Worm (Caenorhabditis elegans) whole organism, late embryonic: ENCODE measurements around the gene bcat-1.
A peak's percentile ranks its signal among the peaks of the same experiment; 100 is the strongest.

ENCODE experiments used
- C08G9.2 ChIP-seq: sonication (generic microtip); optimal IDR thresholded peaks from 2 replicates; lab custom pipeline; 2016; ENCODE audit warnings: mild to moderate bottlenecking, missing genetic modification characterization, moderate library complexity, missing compliant biosample characterization
- F13H6.1 ChIP-seq: sonication (generic microtip); optimal IDR thresholded peaks from 2 replicates; lab custom pipeline; 2016; ENCODE audit warnings: missing genetic modification characterization, missing compliant biosample characterization
- K02D7.2 ChIP-seq: sonication (generic microtip); optimal IDR thresholded peaks from 2 replicates; lab custom pipeline; 2017; ENCODE audit warnings: mild to moderate bottlenecking, missing genetic modification characterization, missing compliant biosample characterization
- T23F11.4 ChIP-seq: fragments of 200-800 bp; sonication (Bioruptor generic); optimal IDR thresholded peaks from 2 replicates; lab custom pipeline; 2018; ENCODE audit warnings: mild to moderate bottlenecking, missing genetic modification characterization, missing compliant biosample characterization
- Y22D7AL.16 ChIP-seq: sonication (generic microtip); optimal IDR thresholded peaks from 2 replicates; lab custom pipeline; 2016; ENCODE audit warnings: missing genetic modification characterization, missing compliant biosample characterization
- ahr-1 ChIP-seq: sonication (generic microtip); optimal IDR thresholded peaks from 2 replicates; lab custom pipeline; 2016; ENCODE audit warnings: missing genetic modification characterization, missing compliant biosample characterization
- ama-1 ChIP-seq: fragments of 150-350 bp; optimal IDR thresholded peaks from 2 replicates; lab custom pipeline; 2014
- ceh-14 ChIP-seq: sonication (generic microtip); optimal IDR thresholded peaks from 2 replicates; lab custom pipeline; 2016; ENCODE audit warnings: missing genotype, missing genetic modification characterization, missing compliant biosample characterization
- ceh-18 ChIP-seq: sonication (generic microtip); optimal IDR thresholded peaks from 2 replicates; lab custom pipeline; 2016; ENCODE audit warnings: missing genetic modification characterization, missing compliant biosample characterization
- ceh-19 ChIP-seq: fragments of 200-800 bp; sonication (Bioruptor generic); optimal IDR thresholded peaks from 2 replicates; lab custom pipeline; 2018; ENCODE audit warnings: mild to moderate bottlenecking, missing genetic modification characterization, missing compliant biosample characterization
- ceh-24 ChIP-seq: sonication (generic microtip); optimal IDR thresholded peaks from 2 replicates; lab custom pipeline; 2016; ENCODE audit warnings: mild to moderate bottlenecking, missing genetic modification characterization, missing compliant biosample characterization
- ceh-34 ChIP-seq: sonication (generic microtip); optimal IDR thresholded peaks from 2 replicates; lab custom pipeline; 2016; ENCODE audit warnings: mild to moderate bottlenecking, missing genetic modification characterization, missing compliant biosample characterization
- ceh-45 ChIP-seq: fragments of 200-800 bp; sonication (Bioruptor generic); IDR thresholded peaks from 2 replicates; pipeline ENCODE4 v1.3.6; 2022; ENCODE audit warnings: missing genetic modification reagents, missing genetic modification characterization, missing compliant biosample characterization
- ceh-48 ChIP-seq: sonication (generic microtip); optimal IDR thresholded peaks from 2 replicates; lab custom pipeline; 2016; ENCODE audit warnings: missing genetic modification characterization, inconsistent platforms, missing compliant biosample characterization
- ceh-6 ChIP-seq: fragments of 200-800 bp; sonication (Bioruptor generic); optimal IDR thresholded peaks from 2 replicates; lab custom pipeline; 2018; ENCODE audit warnings: mild to moderate bottlenecking, missing genetic modification characterization, missing compliant biosample characterization
- ceh-9 ChIP-seq: sonication (generic microtip); optimal IDR thresholded peaks from 2 replicates; lab custom pipeline; 2016; ENCODE audit warnings: mild to moderate bottlenecking, missing genetic modification characterization, inconsistent platforms, missing compliant biosample characterization
- dmd-4 ChIP-seq: sonication (generic microtip); optimal IDR thresholded peaks from 2 replicates; lab custom pipeline; 2016; ENCODE audit warnings: borderline replicate concordance, missing genetic modification characterization, missing compliant biosample characterization
- dve-1 ChIP-seq: sonication (generic microtip); optimal IDR thresholded peaks from 2 replicates; lab custom pipeline; 2017; ENCODE audit warnings: antibody characterized with exemption, mild to moderate bottlenecking, missing genetic modification characterization, missing compliant biosample characterization
- eyg-1 ChIP-seq: sonication (generic microtip); optimal IDR thresholded peaks from 2 replicates; lab custom pipeline; 2016; ENCODE audit warnings: missing genotype, missing genetic modification characterization, missing compliant biosample characterization
- fax-1 ChIP-seq: sonication (generic microtip); optimal IDR thresholded peaks from 2 replicates; lab custom pipeline; 2016; ENCODE audit warnings: missing genotype, missing genetic modification characterization, missing compliant biosample characterization
- fkh-6 ChIP-seq: sonication (generic microtip); optimal IDR thresholded peaks from 2 replicates; lab custom pipeline; 2016; ENCODE audit warnings: missing genetic modification characterization, missing compliant biosample characterization
- gmeb-2 ChIP-seq: sonication (generic microtip); optimal IDR thresholded peaks from 2 replicates; lab custom pipeline; 2016; ENCODE audit warnings: missing genetic modification characterization, inconsistent platforms, missing compliant biosample characterization
- hlh-13 ChIP-seq: fragments of 200-800 bp; sonication (Bioruptor generic); optimal IDR thresholded peaks from 2 replicates; lab custom pipeline; 2018; ENCODE audit warnings: mild to moderate bottlenecking, missing genetic modification characterization, missing compliant biosample characterization
- hlh-30 ChIP-seq: sonication (generic microtip); optimal IDR thresholded peaks from 2 replicates; lab custom pipeline; 2017; ENCODE audit warnings: antibody characterized with exemption, missing genetic modification characterization, missing compliant biosample characterization; ENCODE audit not compliant: insufficient read depth
- hlh-6 ChIP-seq: sonication (generic microtip); optimal IDR thresholded peaks from 2 replicates; lab custom pipeline; 2016; ENCODE audit warnings: missing genotype, missing genetic modification characterization, missing compliant biosample characterization
- hlh-8 ChIP-seq: sonication (generic microtip); optimal IDR thresholded peaks from 2 replicates; lab custom pipeline; 2016; ENCODE audit warnings: missing genotype, missing genetic modification characterization, missing compliant biosample characterization
- lim-6 ChIP-seq: sonication (generic microtip); optimal IDR thresholded peaks from 2 replicates; lab custom pipeline; 2016; ENCODE audit warnings: missing genetic modification characterization, missing compliant biosample characterization
- nfya-1 ChIP-seq: sonication (generic microtip); optimal IDR thresholded peaks from 2 replicates; lab custom pipeline; 2017; ENCODE audit warnings: missing genetic modification characterization, mild to moderate bottlenecking, missing compliant biosample characterization, antibody characterized with exemption, moderate library complexity
- nhr-232 ChIP-seq: sonication (generic microtip); optimal IDR thresholded peaks from 2 replicates; lab custom pipeline; 2016; ENCODE audit warnings: missing genetic modification characterization, missing compliant biosample characterization
- npax-4 ChIP-seq: sonication (generic microtip); optimal IDR thresholded peaks from 2 replicates; lab custom pipeline; 2016; ENCODE audit warnings: missing genetic modification characterization, missing compliant biosample characterization
- odd-2 ChIP-seq: sonication (generic microtip); optimal IDR thresholded peaks from 2 replicates; lab custom pipeline; 2017; ENCODE audit warnings: antibody characterized with exemption, mild to moderate bottlenecking, missing genetic modification characterization, missing compliant biosample characterization
- pag-3 ChIP-seq: sonication (generic microtip); optimal IDR thresholded peaks from 2 replicates; lab custom pipeline; 2016; ENCODE audit warnings: missing compliant biosample characterization, missing genetic modification characterization, borderline replicate concordance
- pat-9 ChIP-seq: fragments of 200-800 bp; sonication (Bioruptor generic); optimal IDR thresholded peaks from 2 replicates; lab custom pipeline; 2018; ENCODE audit warnings: mild to moderate bottlenecking, missing genetic modification characterization, moderate library complexity, missing compliant biosample characterization
- pax-1 ChIP-seq: fragments of 150-350 bp; optimal IDR thresholded peaks from 2 replicates; lab custom pipeline; 2014; ENCODE audit warnings: missing biosample characterization, missing genetic modification characterization
- pha-2 ChIP-seq: sonication (generic microtip); optimal IDR thresholded peaks from 2 replicates; lab custom pipeline; 2017; ENCODE audit warnings: mild to moderate bottlenecking, missing genetic modification characterization, missing compliant biosample characterization
- pha-4 ChIP-seq: fragments of 150-350 bp; optimal IDR thresholded peaks from 2 replicates; lab custom pipeline; 2018; ENCODE audit warnings: missing biosample characterization, missing genetic modification reagents, missing genetic modification characterization
- pqm-1 ChIP-seq: sonication (generic microtip); optimal IDR thresholded peaks from 2 replicates; lab custom pipeline; 2016; ENCODE audit warnings: missing genetic modification characterization, missing compliant biosample characterization
- ref-2 ChIP-seq: sonication (generic microtip); optimal IDR thresholded peaks from 2 replicates; lab custom pipeline; 2016; ENCODE audit warnings: missing genetic modification characterization, missing compliant biosample characterization
- rnt-1 ChIP-seq: sonication (generic microtip); optimal IDR thresholded peaks from 2 replicates; lab custom pipeline; 2016; ENCODE audit warnings: missing genetic modification characterization, missing compliant biosample characterization
- sox-2 ChIP-seq: fragments of 200-800 bp; sonication (Bioruptor generic); IDR thresholded peaks from 2 replicates; pipeline ENCODE4 v1.3.6; 2022; ENCODE audit warnings: missing genetic modification reagents, missing genetic modification characterization, missing compliant biosample characterization
- tbx-7 ChIP-seq: sonication (generic microtip); optimal IDR thresholded peaks from 2 replicates; lab custom pipeline; 2016; ENCODE audit warnings: missing genotype, missing genetic modification characterization, missing compliant biosample characterization
- ttx-3 ChIP-seq: sonication (generic microtip); optimal IDR thresholded peaks from 2 replicates; lab custom pipeline; 2016; ENCODE audit warnings: missing genetic modification reagents, missing genetic modification characterization, missing compliant biosample characterization
- unc-3 ChIP-seq, 2 experiments: fragments of 200-800 bp in 1 of 2; sonication (Bioruptor generic) in 1 of 2; sonication (generic microtip) in 1 of 2; conservative IDR thresholded peaks in 1 of 2; optimal IDR thresholded peaks in 1 of 2; 2 replicates each; pipeline versions ENCODE4 v1.3.6 to Lab custom; 2016 to 2022; ENCODE audit warnings: missing compliant biosample characterization in 2 of 2, missing genetic modification characterization in 2 of 2, missing genetic modification reagents in 1 of 2
- unc-42 ChIP-seq: sonication (generic microtip); optimal IDR thresholded peaks from 2 replicates; lab custom pipeline; 2016; ENCODE audit warnings: missing genotype, missing genetic modification characterization, missing compliant biosample characterization
- zip-5 ChIP-seq: sonication (generic microtip); optimal IDR thresholded peaks from 2 replicates; lab custom pipeline; 2016; ENCODE audit warnings: missing genetic modification characterization, missing compliant biosample characterization
- ztf-16 ChIP-seq: sonication (generic microtip); optimal IDR thresholded peaks from 2 replicates; lab custom pipeline; 2017; ENCODE audit warnings: missing genetic modification characterization, missing compliant biosample characterization

Gene bcat-1

DNA sequence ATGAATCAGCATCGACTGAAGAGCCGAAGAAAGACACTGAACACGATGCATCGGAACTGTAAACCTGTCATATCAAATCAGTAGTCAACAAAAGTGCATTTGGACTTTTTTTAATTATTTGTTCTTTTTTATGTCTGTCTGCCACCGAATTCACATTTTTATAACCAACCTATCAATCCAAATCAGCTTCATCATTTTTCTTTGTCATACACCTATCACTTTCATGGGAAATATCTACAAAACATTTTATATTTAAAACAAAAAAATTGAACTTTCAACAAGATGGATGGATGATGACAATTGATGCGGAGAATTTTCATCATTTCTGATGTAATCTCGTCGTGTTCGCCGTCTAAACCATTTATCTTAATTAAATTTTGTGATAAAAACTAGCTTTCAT, 7.9 kb upstream of the bcat-1 start:
- TF ChIP-seq fkh-6 (tag; lab: Kevin White, UChicago) (no peak), hlh-30 (tag; lab: Kevin White, UChicago) (no peak), F13H6.1 (tag; lab: Kevin White, UChicago) (no peak), nhr-232 (tag; lab: Kevin White, UChicago) (no peak), pqm-1 (no peak), unc-42 (tag; lab: Kevin White, UChicago) (no peak), K02D7.2 (no peak), fax-1 (tag; lab: Kevin White, UChicago) (no peak), ref-2 (tag; lab: Kevin White, UChicago) (no peak), ceh-18 (no peak), dve-1 (tag; lab: Kevin White, UChicago) (no peak), lim-6 (tag; lab: Kevin White, UChicago) (no peak)

ce11 chrX:12869827-12870394, 7.4 kb upstream of the bcat-1 start:
- TF ChIP-seq T23F11.4 (GFP tag; lab: Kevin White, UChicago), result no peak
- no peak for TF ChIP-seq npax-4
- TF ChIP-seq ceh-14, result no peak

DNA sequence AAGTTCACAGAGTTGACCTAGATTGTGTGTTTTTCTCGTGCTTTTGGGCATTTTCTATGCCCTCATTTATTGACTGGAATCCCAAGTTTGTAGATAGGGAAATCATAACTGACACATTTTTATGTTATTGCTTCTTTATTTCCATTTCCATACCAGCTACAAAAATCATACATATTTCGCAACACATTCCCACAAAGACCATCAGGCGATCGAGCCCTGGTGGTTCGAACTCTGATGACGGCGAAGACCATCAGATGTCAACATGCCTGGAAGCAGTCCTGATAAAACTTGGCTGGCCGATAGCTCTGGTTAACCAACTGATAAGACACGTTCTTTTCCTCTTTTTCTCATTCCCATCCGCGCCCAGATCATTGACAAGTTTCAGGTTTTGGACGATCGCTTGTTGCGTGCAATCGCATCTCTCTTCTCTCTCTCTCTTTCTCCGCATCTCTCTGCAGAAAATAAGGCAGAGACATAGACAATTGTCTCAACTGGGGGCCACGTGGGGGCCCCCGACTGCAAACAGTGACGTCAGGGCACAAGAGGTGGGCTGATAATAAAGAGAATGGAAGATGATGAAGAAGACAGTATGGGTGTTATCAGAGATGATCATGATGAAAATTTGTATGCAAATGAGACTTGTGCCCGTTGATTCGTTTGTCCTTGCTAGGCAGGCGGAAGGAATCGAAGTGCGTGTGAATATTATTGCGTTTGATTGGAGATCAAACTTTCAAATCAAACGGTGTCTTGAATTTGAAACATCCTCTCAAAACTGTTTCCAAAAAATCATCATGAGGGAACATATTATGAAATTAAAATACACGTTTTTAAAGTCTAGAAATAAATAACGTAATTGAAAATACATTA, 5.0 kb upstream of the bcat-1 start:
- no peak for TF ChIP-seq pag-3 (tag; lab: Kevin White, UChicago)
- no peak for TF ChIP-seq pat-9 (tag; lab: Kevin White, UChicago)
- no peak for TF ChIP-seq pha-4
- no peak for TF ChIP-seq fkh-6 (tag; lab: Kevin White, UChicago)
- TF ChIP-seq C08G9.2 (tag; lab: Kevin White, UChicago), result no peak
- TF ChIP-seq pha-2 (tag; lab: Kevin White, UChicago), result no peak
- TF ChIP-seq hlh-8 (tag; lab: Kevin White, UChicago), result no peak
- no peak for TF ChIP-seq unc-42 (tag; lab: Kevin White, UChicago)
- peak; percentile 78 for TF ChIP-seq ceh-18
- TF ChIP-seq ttx-3, result no peak
- no peak for TF ChIP-seq ref-2 (tag; lab: Kevin White, UChicago)
- peak; percentile 1 for TF ChIP-seq rnt-1 (tag; lab: Kevin White, UChicago)
- TF ChIP-seq Y22D7AL.16, result no peak
- no peak for TF ChIP-seq ceh-6
- TF ChIP-seq nfya-1 (tag; lab: Kevin White, UChicago), result peak; percentile 37
- TF ChIP-seq unc-3 (GFP tag; conservative IDR thresholded peaks at IDR 0.05; lab: Robert Waterston, UW), result no peak
- TF ChIP-seq unc-3 (tag; optimal IDR thresholded peaks at IDR 0.05; lab: Kevin White, UChicago), result no peak
- TF ChIP-seq odd-2 (tag; lab: Kevin White, UChicago), result no peak
- no peak for TF ChIP-seq ama-1 (lab: Kevin White, UChicago)
- no peak for TF ChIP-seq gmeb-2 (tag; lab: Kevin White, UChicago)
- TF ChIP-seq ceh-19 (GFP tag; lab: Kevin White, UChicago), result no peak
- TF ChIP-seq ceh-9, result no peak
- TF ChIP-seq sox-2 (GFP tag; lab: Robert Waterston, UW), result no peak
- no peak for TF ChIP-seq dmd-4
- no peak for TF ChIP-seq ceh-34
- no peak for TF ChIP-seq ztf-16
- TF ChIP-seq ceh-45 (GFP tag; lab: Robert Waterston, UW), result no peak
- no peak for TF ChIP-seq tbx-7 (tag; lab: Kevin White, UChicago)
- TF ChIP-seq ceh-14, result no peak
- TF ChIP-seq fax-1 (tag; lab: Kevin White, UChicago), result no peak
- no peak for TF ChIP-seq ceh-24 (tag; lab: Kevin White, UChicago)
- TF ChIP-seq eyg-1 (tag; lab: Kevin White, UChicago), result no peak
- no peak for TF ChIP-seq zip-5 (tag; lab: Kevin White, UChicago)
- no peak for TF ChIP-seq K02D7.2
- TF ChIP-seq npax-4, result no peak
- TF ChIP-seq hlh-6, result no peak
- no peak for TF ChIP-seq ceh-48
- no peak for TF ChIP-seq hlh-13
- TF ChIP-seq pax-1 (tag; lab: Kevin White, UChicago), result no peak
- no peak for TF ChIP-seq ahr-1 (tag; lab: Kevin White, UChicago)
